Worm (Caenorhabditis elegans) whole organism, L1 larva: ENCODE results near the gene F55A11.8.

Source experiments
- C04F5.9 ChIP-seq: sonication (generic microtip); optimal IDR thresholded peaks from 2 replicates; lab custom pipeline; 2016; ENCODE audit warnings: missing genetic modification characterization, missing compliant biosample characterization
- C16A3.4 ChIP-seq: fragments of 150-350 bp; optimal IDR thresholded peaks from 2 replicates; lab custom pipeline; 2014; ENCODE audit warnings: missing biosample characterization, missing genetic modification characterization
- C34B4.2 ChIP-seq: sonication (generic microtip); optimal IDR thresholded peaks from 2 replicates; lab custom pipeline; 2017; ENCODE audit warnings: mild to moderate bottlenecking, missing genetic modification characterization, missing compliant biosample characterization
- F16B12.6 ChIP-seq: fragments of 150-350 bp; optimal IDR thresholded peaks from 2 replicates; lab custom pipeline; 2014; ENCODE audit warnings: missing biosample characterization, missing genetic modification characterization
- aha-1 ChIP-seq: fragments of 150-350 bp; optimal IDR thresholded peaks from 2 replicates; lab custom pipeline; 2014; ENCODE audit warnings: missing biosample characterization, missing genetic modification characterization
- ama-1 ChIP-seq: fragments of 150-350 bp; optimal IDR thresholded peaks from 2 replicates; lab custom pipeline; 2014
- blmp-1 ChIP-seq: fragments of 150-350 bp; optimal IDR thresholded peaks from 2 replicates; lab custom pipeline; 2014; ENCODE audit warnings: missing biosample characterization, missing genetic modification characterization
- ceh-90 ChIP-seq: sonication (generic microtip); optimal IDR thresholded peaks from 2 replicates; lab custom pipeline; 2016; ENCODE audit warnings: missing genetic modification characterization, missing compliant biosample characterization
- dpl-1 ChIP-seq, 3 experiments: fragments of 150-350 bp in 2 of 3; sonication (generic microtip) in 1 of 3; optimal IDR thresholded peaks; 2 replicates each; lab custom pipeline; 2014 to 2017; ENCODE audit warnings: missing biosample characterization in 3 of 3, missing genetic modification characterization in 3 of 3, missing genetic modification reagents in 3 of 3
- efl-1 ChIP-seq, 4 experiments: fragments of 150-350 bp; optimal IDR thresholded peaks in 3 of 4; peaks in 1 of 4; 1 replicate in 1 of 4; 2 replicates in 3 of 4; lab custom pipeline; 2014; ENCODE audit warnings: missing biosample characterization in 2 of 4, missing genetic modification characterization in 2 of 4, missing genetic modification reagents in 2 of 4
- efl-3 ChIP-seq: fragments of 200-800 bp; sonication (Bioruptor generic); optimal IDR thresholded peaks from 2 replicates; lab custom pipeline; 2018; ENCODE audit warnings: mild to moderate bottlenecking, missing genetic modification characterization, missing compliant biosample characterization
- elt-2 ChIP-seq: sonication (generic microtip); optimal IDR thresholded peaks from 2 replicates; lab custom pipeline; 2016; ENCODE audit warnings: missing genetic modification characterization, mild to moderate bottlenecking, inconsistent platforms, missing compliant biosample characterization, missing genetic modification reagents
- fkh-10 ChIP-seq: sonication (generic microtip); optimal IDR thresholded peaks from 2 replicates; lab custom pipeline; 2017; ENCODE audit warnings: missing biosample characterization, missing genetic modification reagents, missing genetic modification characterization
- fos-1 ChIP-seq: fragments of 150-350 bp; optimal IDR thresholded peaks from 2 replicates; lab custom pipeline; 2014; ENCODE audit warnings: missing biosample characterization, missing genetic modification characterization
- grh-1 ChIP-seq: fragments of 200-800 bp; sonication (Bioruptor generic); IDR thresholded peaks from 2 replicates; pipeline ENCODE4 v1.3.6; 2022; ENCODE audit warnings: missing genetic modification reagents, missing genetic modification characterization, missing compliant biosample characterization
- hlh-4 ChIP-seq: sonication (generic microtip); optimal IDR thresholded peaks from 2 replicates; lab custom pipeline; 2016; ENCODE audit warnings: mild to moderate bottlenecking, missing genetic modification characterization, missing compliant biosample characterization
- isw-1 ChIP-seq: fragments of 200-800 bp; sonication (Bioruptor generic); IDR thresholded peaks from 2 replicates; pipeline ENCODE4 v1.3.6; 2022; ENCODE audit warnings: missing genetic modification characterization, missing compliant biosample characterization
- lin-13 ChIP-seq: fragments of 150-350 bp; optimal IDR thresholded peaks from 2 replicates; lab custom pipeline; 2014; ENCODE audit warnings: missing biosample characterization, missing genetic modification reagents, missing genetic modification characterization
- lin-14 ChIP-seq: fragments of 200-800 bp; sonication (Bioruptor generic); optimal IDR thresholded peaks from 2 replicates; lab custom pipeline; 2018; ENCODE audit warnings: mild to moderate bottlenecking, missing genetic modification characterization, moderate library complexity, missing compliant biosample characterization
- lin-15B ChIP-seq: fragments of 150-350 bp; sonication (generic microtip); optimal IDR thresholded peaks from 3 replicates; lab custom pipeline; 2014; ENCODE audit warnings: missing biosample characterization, missing genetic modification characterization
- lir-3 ChIP-seq: sonication (generic microtip); optimal IDR thresholded peaks from 2 replicates; lab custom pipeline; 2016; ENCODE audit warnings: mild to moderate bottlenecking, missing genetic modification characterization, moderate library complexity, missing compliant biosample characterization; ENCODE audit not compliant: poor library complexity
- lsy-2 ChIP-seq, 2 experiments: fragments of 150-350 bp; optimal IDR thresholded peaks; 2 replicates each; lab custom pipeline; 2014; ENCODE audit warnings: missing biosample characterization in 2 of 2, missing genetic modification characterization in 2 of 2
- mab-9 ChIP-seq: fragments of 200-800 bp; sonication (Bioruptor generic); IDR thresholded peaks from 2 replicates; pipeline ENCODE4 v1.3.6; 2022; ENCODE audit warnings: missing genetic modification reagents, missing genetic modification characterization, missing compliant biosample characterization
- mef-2 ChIP-seq: fragments of 150-350 bp; optimal IDR thresholded peaks from 2 replicates; lab custom pipeline; 2014; ENCODE audit warnings: missing biosample characterization, missing genetic modification characterization
- nhr-19 ChIP-seq: fragments of 200-800 bp; sonication (Bioruptor generic); conservative IDR thresholded peaks from 2 replicates; pipeline ENCODE4 v1.3.6; 2022; ENCODE audit warnings: missing genetic modification characterization, missing compliant biosample characterization
- nhr-20 ChIP-seq: sonication (generic microtip); optimal IDR thresholded peaks from 2 replicates; lab custom pipeline; 2016; ENCODE audit warnings: mild to moderate bottlenecking, missing genetic modification characterization, missing compliant biosample characterization
- nhr-28 ChIP-seq: fragments of 150-350 bp; optimal IDR thresholded peaks from 2 replicates; lab custom pipeline; 2014; ENCODE audit warnings: missing biosample characterization, missing genetic modification characterization
- nhr-76 ChIP-seq: sonication (generic microtip); optimal IDR thresholded peaks from 2 replicates; lab custom pipeline; 2017; ENCODE audit warnings: missing biosample characterization, missing genetic modification characterization
- nhr-77 ChIP-seq: fragments of 150-350 bp; optimal IDR thresholded peaks from 2 replicates; lab custom pipeline; 2014; ENCODE audit warnings: missing biosample characterization, missing genetic modification characterization
- pag-3 ChIP-seq: sonication (generic microtip); optimal IDR thresholded peaks from 2 replicates; lab custom pipeline; 2017; ENCODE audit warnings: missing genetic modification characterization, mild to moderate bottlenecking, missing compliant biosample characterization, antibody characterized with exemption, borderline replicate concordance; ENCODE audit not compliant: insufficient read depth
- pax-3 ChIP-seq: fragments of 200-800 bp; sonication (Bioruptor generic); optimal IDR thresholded peaks from 2 replicates; lab custom pipeline; 2018; ENCODE audit warnings: mild to moderate bottlenecking, missing genetic modification characterization, moderate library complexity, missing compliant biosample characterization
- pqm-1 ChIP-seq: sonication (generic microtip); optimal IDR thresholded peaks from 3 replicates; lab custom pipeline; 2017; ENCODE audit warnings: missing biosample characterization, missing genetic modification characterization
- rnt-1 ChIP-seq: sonication (generic microtip); optimal IDR thresholded peaks from 2 replicates; lab custom pipeline; 2016; ENCODE audit warnings: mild to moderate bottlenecking, missing genetic modification characterization, moderate library complexity, missing compliant biosample characterization
- skn-1 ChIP-seq: fragments of 150-350 bp; optimal IDR thresholded peaks from 2 replicates; lab custom pipeline; 2014; ENCODE audit warnings: missing biosample characterization, missing genetic modification characterization
- snu-23 ChIP-seq: sonication (generic microtip); optimal IDR thresholded peaks from 2 replicates; lab custom pipeline; 2016; ENCODE audit warnings: missing genetic modification characterization, missing compliant biosample characterization
- sox-4 ChIP-seq: sonication (generic microtip); optimal IDR thresholded peaks from 2 replicates; lab custom pipeline; 2016; ENCODE audit warnings: missing genetic modification characterization, missing compliant biosample characterization
- tbx-2 ChIP-seq: sonication (generic microtip); optimal IDR thresholded peaks from 2 replicates; lab custom pipeline; 2016; ENCODE audit warnings: missing genetic modification characterization, missing compliant biosample characterization
- unc-30 ChIP-seq: sonication (generic microtip); optimal IDR thresholded peaks from 2 replicates; lab custom pipeline; 2017; ENCODE audit warnings: missing biosample characterization, missing genetic modification characterization
- ztf-11 ChIP-seq, 2 experiments: sonication (generic microtip); optimal IDR thresholded peaks; 2 replicates each; lab custom pipeline; 2016 to 2017; ENCODE audit warnings: missing genetic modification characterization in 2 of 2, missing biosample characterization in 1 of 2, missing compliant biosample characterization in 1 of 2

Gene F55A11.8

ce11 chrV:11741078-11741477 lies 46.9 kb upstream of the F55A11.8 start:
- TF ChIP-seq blmp-1 (tag; lab: Kevin White, UChicago) (peak; percentile 96), C16A3.4 (no peak)

ce11 chrV:11751480-11751879 lies 36.5 kb upstream of the F55A11.8 start:
- no peak for TF ChIP-seq snu-23 (GFP tag; lab: Kevin White, UChicago)
- TF ChIP-seq pqm-1 (tag; lab: Kevin White, UChicago), result no peak
- no peak for TF ChIP-seq aha-1 (tag; lab: Kevin White, UChicago)
- TF ChIP-seq F16B12.6 (tag; lab: Kevin White, UChicago), result peak; percentile 68
- TF ChIP-seq efl-3 (GFP tag; lab: Kevin White, UChicago), result no peak
- no peak for TF ChIP-seq mab-9 (GFP tag; lab: Robert Waterston, UW)
- TF ChIP-seq ztf-11 (tag; optimal IDR thresholded peaks at IDR 0.05; lab: Kevin White, UChicago), result no peak
- peak in 1 of 2 experiments; percentile 10 for TF ChIP-seq lsy-2 (tag; optimal IDR thresholded peaks at IDR 0.05; lab: Kevin White, UChicago)
- TF ChIP-seq ceh-90 (tag; lab: Kevin White, UChicago), result no peak
- no peak for TF ChIP-seq unc-30
- TF ChIP-seq rnt-1, result peak; percentile 10
- no peak for TF ChIP-seq pag-3 (tag; lab: Kevin White, UChicago)
- TF ChIP-seq nhr-77 (tag; lab: Kevin White, UChicago), result no peak
- TF ChIP-seq tbx-2 (tag; lab: Kevin White, UChicago), result no peak
- TF ChIP-seq fkh-10 (GFP tag; lab: Kevin White, UChicago), result no peak
- no peak for TF ChIP-seq lin-14 (GFP tag; lab: Kevin White, UChicago)
- no peak for TF ChIP-seq C34B4.2
- TF ChIP-seq dpl-1 (GFP tag; optimal IDR thresholded peaks at IDR 0.05; lab: Kevin White, UChicago), result no peak
- no peak for TF ChIP-seq efl-1 (optimal IDR thresholded peaks at IDR 0.05; lab: Kevin White, UChicago)
- TF ChIP-seq efl-1 (GFP tag; optimal IDR thresholded peaks at IDR 0.05 in 1 of 2; lab: Kevin White, UChicago), result peak in 1 of 2 experiments; percentile 83
- no peak for TF ChIP-seq lin-15B (tag; lab: Kevin White, UChicago)
- no peak for TF ChIP-seq sox-4
- TF ChIP-seq isw-1, result no peak

- TF ChIP-seq elt-2 (tag; lab: Kevin White, UChicago), result peak; percentile 63
- no peak for TF ChIP-seq pax-3 (tag; lab: Kevin White, UChicago)
Observed at ce11 chrV:11755848-11756247, 32.1 kb upstream of the F55A11.8 start.

ce11 chrV:11757358-11757757 lies 30.6 kb upstream of the F55A11.8 start, which contains the start of gene smoc-1:
Gene smoc-1 (plus strand): TSS chrV:11757658.
- TF ChIP-seq mef-2 (tag; lab: Kevin White, UChicago) (no peak), C04F5.9 (no peak)

ce11 chrV:11758635-11759034 lies 29.4 kb upstream of the F55A11.8 start, which contains the start of gene T04F3.3:
Gene T04F3.3 (plus strand): TSS chrV:11758935.
- TF ChIP-seq lir-3 (tag; lab: Kevin White, UChicago) (no peak), nhr-19 (no peak), skn-1 (tag; lab: Kevin White, UChicago) (no peak), fos-1 (tag; lab: Kevin White, UChicago) (no peak), lin-13 (GFP tag; lab: Kevin White, UChicago) (no peak), grh-1 (GFP tag; lab: Robert Waterston, UW) (no peak), nhr-76 (no peak), nhr-20 (tag; lab: Kevin White, UChicago) (no peak), elt-2 (tag; lab: Kevin White, UChicago) (no peak), nhr-28 (tag; lab: Kevin White, UChicago) (no peak), ama-1 (lab: Kevin White, UChicago) (no peak), hlh-4 (tag; lab: Kevin White, UChicago) (no peak)
